Worm (Caenorhabditis elegans) whole organism, L1 larva: ENCODE measurements around the gene R09B5.11.

Experiments used
- C04F5.9 ChIP-seq: sonication (generic microtip); optimal IDR thresholded peaks from 2 replicates; lab custom pipeline; 2016; ENCODE audit warnings: missing genetic modification characterization, missing compliant biosample characterization
- C16A3.4 ChIP-seq: fragments of 150-350 bp; optimal IDR thresholded peaks from 2 replicates; lab custom pipeline; 2014; ENCODE audit warnings: missing biosample characterization, missing genetic modification characterization
- aha-1 ChIP-seq: fragments of 150-350 bp; optimal IDR thresholded peaks from 2 replicates; lab custom pipeline; 2014; ENCODE audit warnings: missing biosample characterization, missing genetic modification characterization
- aly-2 ChIP-seq: fragments of 150-350 bp; optimal IDR thresholded peaks from 2 replicates; lab custom pipeline; 2014; ENCODE audit warnings: missing biosample characterization, missing genetic modification characterization
- blmp-1 ChIP-seq: fragments of 150-350 bp; optimal IDR thresholded peaks from 2 replicates; lab custom pipeline; 2014; ENCODE audit warnings: missing biosample characterization, missing genetic modification characterization
- ceh-8 ChIP-seq: fragments of 200-800 bp; sonication (Bioruptor generic); optimal IDR thresholded peaks from 2 replicates; lab custom pipeline; 2018; ENCODE audit warnings: mild to moderate bottlenecking, missing genetic modification characterization, moderate library complexity, missing compliant biosample characterization
- ces-1 ChIP-seq: fragments of 150-350 bp; optimal IDR thresholded peaks from 2 replicates; lab custom pipeline; 2014; ENCODE audit warnings: missing biosample characterization, missing genetic modification reagents, missing genetic modification characterization
- dsc-1 ChIP-seq: sonication (generic microtip); optimal IDR thresholded peaks from 2 replicates; lab custom pipeline; 2016; ENCODE audit warnings: mild to moderate bottlenecking, missing genetic modification characterization, missing compliant biosample characterization
- efl-1 ChIP-seq, 4 experiments: fragments of 150-350 bp; optimal IDR thresholded peaks in 3 of 4; peaks in 1 of 4; 1 replicate in 1 of 4; 2 replicates in 3 of 4; lab custom pipeline; 2014; ENCODE audit warnings: missing biosample characterization in 2 of 4, missing genetic modification characterization in 2 of 4, missing genetic modification reagents in 2 of 4
- efl-3 ChIP-seq: fragments of 200-800 bp; sonication (Bioruptor generic); optimal IDR thresholded peaks from 2 replicates; lab custom pipeline; 2018; ENCODE audit warnings: mild to moderate bottlenecking, missing genetic modification characterization, missing compliant biosample characterization
- egl-13 ChIP-seq: sonication (generic microtip); optimal IDR thresholded peaks from 2 replicates; lab custom pipeline; 2016; ENCODE audit warnings: missing genotype, missing genetic modification reagents, missing genetic modification characterization, missing compliant biosample characterization
- ets-5 ChIP-seq: fragments of 200-800 bp; sonication (Bioruptor generic); IDR thresholded peaks from 2 replicates; pipeline ENCODE4 v1.3.6; 2022; ENCODE audit warnings: missing genetic modification characterization, missing compliant biosample characterization
- fkh-10 ChIP-seq: sonication (generic microtip); optimal IDR thresholded peaks from 2 replicates; lab custom pipeline; 2017; ENCODE audit warnings: missing biosample characterization, missing genetic modification reagents, missing genetic modification characterization
- fkh-4 ChIP-seq: sonication (generic microtip); optimal IDR thresholded peaks from 2 replicates; lab custom pipeline; 2016; ENCODE audit warnings: missing compliant biosample characterization, missing genetic modification characterization, borderline replicate concordance
- fkh-8 ChIP-seq: sonication (generic microtip); optimal IDR thresholded peaks from 2 replicates; lab custom pipeline; 2016; ENCODE audit warnings: mild to moderate bottlenecking, missing genetic modification characterization, missing compliant biosample characterization
- hlh-17 ChIP-seq: fragments of 200-800 bp; sonication (Bioruptor generic); optimal IDR thresholded peaks from 2 replicates; lab custom pipeline; 2018; ENCODE audit warnings: missing genetic modification characterization, mild to moderate bottlenecking, missing compliant biosample characterization, moderate library complexity, borderline replicate concordance
- hlh-4 ChIP-seq: sonication (generic microtip); optimal IDR thresholded peaks from 2 replicates; lab custom pipeline; 2016; ENCODE audit warnings: mild to moderate bottlenecking, missing genetic modification characterization, missing compliant biosample characterization
- irx-1 ChIP-seq: sonication (generic microtip); optimal IDR thresholded peaks from 2 replicates; lab custom pipeline; 2016; ENCODE audit warnings: missing genetic modification characterization, missing compliant biosample characterization
- isw-1 ChIP-seq: fragments of 200-800 bp; sonication (Bioruptor generic); IDR thresholded peaks from 2 replicates; pipeline ENCODE4 v1.3.6; 2022; ENCODE audit warnings: missing genetic modification characterization, missing compliant biosample characterization
- lin-13 ChIP-seq: fragments of 150-350 bp; optimal IDR thresholded peaks from 2 replicates; lab custom pipeline; 2014; ENCODE audit warnings: missing biosample characterization, missing genetic modification reagents, missing genetic modification characterization
- lin-14 ChIP-seq: fragments of 200-800 bp; sonication (Bioruptor generic); optimal IDR thresholded peaks from 2 replicates; lab custom pipeline; 2018; ENCODE audit warnings: mild to moderate bottlenecking, missing genetic modification characterization, moderate library complexity, missing compliant biosample characterization
- lin-15B ChIP-seq: fragments of 150-350 bp; sonication (generic microtip); optimal IDR thresholded peaks from 3 replicates; lab custom pipeline; 2014; ENCODE audit warnings: missing biosample characterization, missing genetic modification characterization
- lir-3 ChIP-seq: sonication (generic microtip); optimal IDR thresholded peaks from 2 replicates; lab custom pipeline; 2016; ENCODE audit warnings: mild to moderate bottlenecking, missing genetic modification characterization, moderate library complexity, missing compliant biosample characterization; ENCODE audit not compliant: poor library complexity
- lsy-2 ChIP-seq, 2 experiments: fragments of 150-350 bp; optimal IDR thresholded peaks; 2 replicates each; lab custom pipeline; 2014; ENCODE audit warnings: missing biosample characterization in 2 of 2, missing genetic modification characterization in 2 of 2
- mab-9 ChIP-seq: fragments of 200-800 bp; sonication (Bioruptor generic); IDR thresholded peaks from 2 replicates; pipeline ENCODE4 v1.3.6; 2022; ENCODE audit warnings: missing genetic modification reagents, missing genetic modification characterization, missing compliant biosample characterization
- nhr-12 ChIP-seq: sonication (generic microtip); optimal IDR thresholded peaks from 2 replicates; lab custom pipeline; 2017; ENCODE audit warnings: missing biosample characterization, missing genetic modification characterization
- nhr-19 ChIP-seq: fragments of 200-800 bp; sonication (Bioruptor generic); conservative IDR thresholded peaks from 2 replicates; pipeline ENCODE4 v1.3.6; 2022; ENCODE audit warnings: missing genetic modification characterization, missing compliant biosample characterization
- nhr-20 ChIP-seq: sonication (generic microtip); optimal IDR thresholded peaks from 2 replicates; lab custom pipeline; 2016; ENCODE audit warnings: mild to moderate bottlenecking, missing genetic modification characterization, missing compliant biosample characterization
- nhr-237 ChIP-seq: fragments of 150-350 bp; optimal IDR thresholded peaks from 2 replicates; lab custom pipeline; 2014; ENCODE audit warnings: missing biosample characterization, missing genetic modification characterization
- nhr-47 ChIP-seq: sonication (generic microtip); optimal IDR thresholded peaks from 2 replicates; lab custom pipeline; 2016; ENCODE audit warnings: mild to moderate bottlenecking, missing genetic modification characterization, moderate library complexity, missing compliant biosample characterization
- nhr-71 ChIP-seq: sonication (generic microtip); optimal IDR thresholded peaks from 2 replicates; lab custom pipeline; 2016; ENCODE audit warnings: mild to moderate bottlenecking, missing genetic modification characterization, moderate library complexity, missing compliant biosample characterization
- nhr-76 ChIP-seq: sonication (generic microtip); optimal IDR thresholded peaks from 2 replicates; lab custom pipeline; 2017; ENCODE audit warnings: missing biosample characterization, missing genetic modification characterization
- nhr-77 ChIP-seq: fragments of 150-350 bp; optimal IDR thresholded peaks from 2 replicates; lab custom pipeline; 2014; ENCODE audit warnings: missing biosample characterization, missing genetic modification characterization
- nhr-84 ChIP-seq: sonication (generic microtip); optimal IDR thresholded peaks from 2 replicates; lab custom pipeline; 2017; ENCODE audit warnings: missing biosample characterization, missing genetic modification characterization
- nhr-90 ChIP-seq: sonication (generic microtip); optimal IDR thresholded peaks from 2 replicates; lab custom pipeline; 2016; ENCODE audit warnings: mild to moderate bottlenecking, missing genetic modification characterization, missing compliant biosample characterization; ENCODE audit not compliant: poor library complexity
- rnt-1 ChIP-seq: sonication (generic microtip); optimal IDR thresholded peaks from 2 replicates; lab custom pipeline; 2016; ENCODE audit warnings: mild to moderate bottlenecking, missing genetic modification characterization, moderate library complexity, missing compliant biosample characterization
- skn-1 ChIP-seq: fragments of 150-350 bp; optimal IDR thresholded peaks from 2 replicates; lab custom pipeline; 2014; ENCODE audit warnings: missing biosample characterization, missing genetic modification characterization
- snu-23 ChIP-seq: sonication (generic microtip); optimal IDR thresholded peaks from 2 replicates; lab custom pipeline; 2016; ENCODE audit warnings: missing genetic modification characterization, missing compliant biosample characterization
- sox-4 ChIP-seq: sonication (generic microtip); optimal IDR thresholded peaks from 2 replicates; lab custom pipeline; 2016; ENCODE audit warnings: missing genetic modification characterization, missing compliant biosample characterization
- unc-130 ChIP-seq: fragments of 150-350 bp; optimal IDR thresholded peaks from 2 replicates; lab custom pipeline; 2017; ENCODE audit warnings: missing biosample characterization, missing genetic modification characterization, inconsistent platforms
- xbp-1 ChIP-seq: sonication (generic microtip); optimal IDR thresholded peaks from 2 replicates; lab custom pipeline; 2016; ENCODE audit warnings: missing genetic modification characterization, missing compliant biosample characterization
- zag-1 ChIP-seq: fragments of 150-350 bp; optimal IDR thresholded peaks from 2 replicates; lab custom pipeline; 2014; ENCODE audit warnings: missing biosample characterization, missing genetic modification characterization
- zip-4 ChIP-seq: fragments of 200-800 bp; sonication (Bioruptor generic); optimal IDR thresholded peaks from 2 replicates; lab custom pipeline; 2018; ENCODE audit warnings: mild to moderate bottlenecking, missing genetic modification characterization, moderate library complexity, missing compliant biosample characterization
- ztf-11 ChIP-seq, 2 experiments: sonication (generic microtip); optimal IDR thresholded peaks; 2 replicates each; lab custom pipeline; 2016 to 2017; ENCODE audit warnings: missing genetic modification characterization in 2 of 2, missing biosample characterization in 1 of 2, missing compliant biosample characterization in 1 of 2
- ztf-4 ChIP-seq: fragments of 150-350 bp; optimal IDR thresholded peaks from 2 replicates; lab custom pipeline; 2014; ENCODE audit warnings: missing biosample characterization, missing genetic modification characterization

The R09B5.11 gene

DNA sequence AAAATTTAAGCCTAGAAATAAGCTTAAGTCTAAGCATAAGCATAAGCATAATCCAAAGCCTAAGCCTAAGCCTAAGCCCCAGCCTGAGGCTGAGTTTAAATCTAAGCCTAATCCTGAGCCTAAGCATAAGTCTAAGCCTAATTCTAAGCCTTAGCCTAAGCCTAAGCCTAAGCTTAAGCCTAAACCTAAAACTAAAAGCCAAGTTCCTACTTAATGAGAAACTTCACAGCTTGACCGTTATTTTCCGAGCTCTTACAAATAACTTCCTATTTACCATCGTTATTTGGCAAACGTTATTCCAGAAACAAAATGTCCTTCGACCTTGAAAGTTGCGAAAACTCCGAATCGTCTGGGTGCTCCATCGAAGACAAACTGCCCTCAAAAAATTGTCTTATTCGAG lies 42.7 kb downstream of the R09B5.11 start, which contains the start of gene C38C3.4:
Gene C38C3.4, plus strand, starts transcription at position 301 of the 400 bp plus-strand sequence.
- TF ChIP-seq nhr-19 (GFP tag; lab: Robert Waterston, UW) (no peak), nhr-237 (tag; lab: Kevin White, UChicago) (no peak), hlh-17 (GFP tag; lab: Kevin White, UChicago) (no peak), ces-1 (GFP tag; lab: Kevin White, UChicago) (no peak), ztf-4 (tag; lab: Kevin White, UChicago) (no peak), ztf-11 (tag; optimal IDR thresholded peaks at IDR 0.05; lab: Kevin White, UChicago) (no peak)

DNA sequence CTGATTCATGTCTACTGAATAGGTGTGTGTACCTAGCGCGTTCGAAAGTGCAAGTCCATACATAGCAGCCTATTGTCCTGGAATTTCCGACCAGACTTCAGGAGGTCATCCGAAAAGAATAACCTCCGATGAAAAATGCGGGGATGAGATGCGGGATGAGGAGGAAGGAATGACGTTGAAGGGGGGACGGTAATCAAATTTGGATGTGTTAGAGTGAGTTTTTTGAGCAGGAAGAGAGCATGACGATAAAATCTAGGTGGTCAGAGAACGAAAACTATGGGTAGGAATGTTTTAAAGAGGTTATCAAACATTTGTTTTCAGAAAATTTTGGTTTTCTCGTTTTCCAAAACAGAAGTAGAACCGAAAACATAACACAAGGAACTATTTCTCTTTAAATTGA lies 47.0 kb downstream of the R09B5.11 start:
- TF ChIP-seq ces-1 (GFP tag; lab: Kevin White, UChicago) (peak; percentile 76), lin-14 (GFP tag; lab: Kevin White, UChicago) (peak; percentile 84), irx-1 (no peak), fkh-10 (GFP tag; lab: Kevin White, UChicago) (peak; percentile 94), egl-13 (tag; lab: Kevin White, UChicago) (no peak)

DNA sequence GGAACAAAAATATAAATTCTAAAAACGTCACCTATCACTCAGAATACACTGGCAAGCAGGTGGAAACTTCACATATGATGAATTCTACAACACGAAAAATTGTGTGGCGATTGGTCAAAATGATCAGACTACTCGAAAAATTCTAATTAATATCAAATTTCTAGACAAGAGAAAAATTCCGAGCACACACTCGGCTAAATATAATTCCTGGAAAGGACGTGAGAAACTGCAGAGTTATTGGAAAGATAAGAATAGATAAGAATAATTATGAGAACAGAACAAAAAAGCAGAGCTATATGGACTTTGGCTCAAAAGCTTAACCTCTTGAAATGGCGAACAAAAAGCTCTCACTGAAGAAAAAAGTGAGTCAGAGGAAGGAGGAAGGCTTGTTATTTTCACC lies 48.3 kb downstream of the R09B5.11 start:
- TF ChIP-seq sox-4 (tag; lab: Kevin White, UChicago) (peak; percentile 2), lin-14 (GFP tag; lab: Kevin White, UChicago) (peak; percentile 30), zag-1 (tag; lab: Kevin White, UChicago) (no peak), hlh-4 (tag; lab: Kevin White, UChicago) (peak; percentile 53), dsc-1 (tag; lab: Kevin White, UChicago) (peak; percentile 70), nhr-71 (tag; lab: Kevin White, UChicago) (peak; percentile 48), nhr-47 (tag; lab: Kevin White, UChicago) (peak; percentile 30), nhr-76 (tag; lab: Kevin White, UChicago) (no peak), nhr-84 (tag; lab: Kevin White, UChicago) (no peak), fkh-8 (tag; lab: Kevin White, UChicago) (peak; percentile 85)

DNA sequence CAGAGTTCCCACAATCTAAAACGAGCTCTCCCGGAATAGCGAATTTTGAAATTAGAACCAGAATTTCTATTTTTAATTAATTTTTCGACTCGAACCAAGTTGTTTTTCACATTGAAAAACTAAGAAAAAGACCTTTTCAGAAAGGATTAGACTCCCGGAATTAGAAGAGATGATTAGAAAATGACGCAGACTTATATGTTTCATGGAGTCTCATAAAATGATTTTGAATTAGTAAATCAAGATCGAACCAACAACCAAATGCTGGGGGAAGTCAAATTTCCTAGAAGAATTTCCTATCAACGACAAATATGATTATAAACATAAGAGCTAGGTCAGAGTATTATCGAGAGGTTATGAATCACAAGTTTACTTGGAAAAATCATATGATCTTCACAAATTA lies 49.6 kb downstream of the R09B5.11 start:
- TF ChIP-seq nhr-84 (tag; lab: Kevin White, UChicago) (no peak), xbp-1 (no peak), efl-3 (GFP tag; lab: Kevin White, UChicago) (no peak), unc-130 (tag; lab: Kevin White, UChicago) (no peak), nhr-90 (no peak), snu-23 (no peak), isw-1 (GFP tag; lab: Robert Waterston, UW) (no peak), fkh-4 (no peak), blmp-1 (tag; lab: Kevin White, UChicago) (no peak), nhr-12 (no peak), nhr-71 (tag; lab: Kevin White, UChicago) (peak; percentile 51), zip-4 (GFP tag; lab: Kevin White, UChicago) (no peak), C16A3.4 (no peak), lin-14 (GFP tag; lab: Kevin White, UChicago) (peak; percentile 56), aly-2 (tag; lab: Kevin White, UChicago) (no peak), nhr-76 (tag; lab: Kevin White, UChicago) (no peak), efl-1 (optimal IDR thresholded peaks at IDR 0.05; lab: Kevin White, UChicago) (no peak), efl-1 (GFP tag; optimal IDR thresholded peaks at IDR 0.05 in 1 of 2; lab: Kevin White, UChicago) (peak in 1 of 2 experiments; percentile 67), skn-1 (tag; lab: Kevin White, UChicago) (no peak), lin-13 (GFP tag; lab: Kevin White, UChicago) (no peak), ets-5 (no peak), lin-15B (tag; lab: Kevin White, UChicago) (no peak), fkh-8 (tag; lab: Kevin White, UChicago) (peak; percentile 59), lir-3 (no peak), ceh-8 (GFP tag; lab: Kevin White, UChicago) (no peak), nhr-47 (tag; lab: Kevin White, UChicago) (peak; percentile 53), nhr-77 (tag; lab: Kevin White, UChicago) (no peak), nhr-20 (tag; lab: Kevin White, UChicago) (no peak), dsc-1 (tag; lab: Kevin White, UChicago) (peak; percentile 71), C04F5.9 (tag; lab: Kevin White, UChicago) (no peak), lsy-2 (tag; optimal IDR thresholded peaks at IDR 0.05; lab: Kevin White, UChicago) (no peak), rnt-1 (tag; lab: Kevin White, UChicago) (no peak), hlh-4 (tag; lab: Kevin White, UChicago) (no peak), mab-9 (GFP tag; lab: Robert Waterston, UW) (no peak), aha-1 (tag; lab: Kevin White, UChicago) (no peak), sox-4 (tag; lab: Kevin White, UChicago) (no peak)
